Worm (Caenorhabditis elegans) whole organism, early embryonic: Measurements from ENCODE around the gene grl-29.

Source experiments
- B0310.2 ChIP-seq: sonication (generic microtip); optimal IDR thresholded peaks from 2 replicates; lab custom pipeline; 2016; ENCODE audit warnings: mild to moderate bottlenecking, missing genetic modification characterization, missing compliant biosample characterization
- ama-1 ChIP-seq: fragments of 150-350 bp; optimal IDR thresholded peaks from 2 replicates; lab custom pipeline; 2014
- ceh-13 ChIP-seq: fragments of 200-800 bp; sonication (Bioruptor generic); optimal IDR thresholded peaks from 2 replicates; lab custom pipeline; 2018; ENCODE audit warnings: mild to moderate bottlenecking, missing genetic modification characterization, missing compliant biosample characterization
- flt-1 ChIP-seq: fragments of 200-800 bp; sonication (Bioruptor generic); IDR thresholded peaks from 2 replicates; pipeline ENCODE4 v1.3.6; 2022; ENCODE audit warnings: missing genetic modification characterization, missing compliant biosample characterization
- tra-4 ChIP-seq: sonication (generic microtip); optimal IDR thresholded peaks from 2 replicates; lab custom pipeline; 2017; ENCODE audit warnings: missing genetic modification characterization, missing compliant biosample characterization

ce11 chrV:3557422-3557821, 2.4 kb upstream of the grl-29 start, which contains the start of gene grl-31:
- TF ChIP-seq tra-4 (tag; lab: Kevin White, UChicago): no peak
- TF ChIP-seq flt-1 (GFP tag; lab: Robert Waterston, UW): no peak
- no peak for TF ChIP-seq ceh-13 (GFP tag; lab: Kevin White, UChicago)
- TF ChIP-seq ama-1: no peak
- no peak for TF ChIP-seq B0310.2 (tag; lab: Kevin White, UChicago)
